Fruit fly (Drosophila melanogaster) whole organism, wandering third instar larva: ENCODE results near the gene Vps4.

Source experiments
- Abd-B ChIP-seq: fragments of >200 bp; optimal IDR thresholded peaks from 2 replicates; lab custom pipeline; 2017; ENCODE audit warnings: missing biosample characterization, missing genetic modification characterization
- CG32264 ChIP-seq: fragments of 200-800 bp; sonication (Bioruptor generic); optimal IDR thresholded peaks from 2 replicates; lab custom pipeline; 2016; ENCODE audit warnings: missing biosample characterization, missing genetic modification characterization
- CG9705 ChIP-seq: fragments of 200-800 bp; sonication (Bioruptor generic); optimal IDR thresholded peaks from 2 replicates; lab custom pipeline; 2018; ENCODE audit warnings: missing biosample characterization, mild to moderate bottlenecking, missing genetic modification characterization
- CrebA ChIP-seq: fragments of 200-800 bp; sonication (Bioruptor generic); optimal IDR thresholded peaks from 2 replicates; lab custom pipeline; 2016; ENCODE audit warnings: missing biosample characterization, mild to moderate bottlenecking, missing genetic modification characterization, borderline replicate concordance
- Dfd ChIP-seq: fragments of >200 bp; optimal IDR thresholded peaks from 2 replicates; lab custom pipeline; 2017; ENCODE audit warnings: missing biosample characterization, missing genetic modification characterization
- Dif ChIP-seq: fragments of 200-275, 200-300 bp; sonication (Bioruptor generic); optimal IDR thresholded peaks from 2 replicates; lab custom pipeline; 2018; ENCODE audit warnings: missing biosample characterization, missing genetic modification characterization; ENCODE audit not compliant: partially characterized antibody
- GATAd ChIP-seq: sonication (Bioruptor generic); optimal IDR thresholded peaks from 2 replicates; lab custom pipeline; 2016; ENCODE audit warnings: missing biosample characterization, missing genetic modification characterization
- HLH106 ChIP-seq: fragments of 200-800 bp; optimal IDR thresholded peaks from 3 replicates; lab custom pipeline; 2019; ENCODE audit warnings: missing biosample characterization, mild to moderate bottlenecking, missing genetic modification characterization, moderate library complexity
- Hnf4 ChIP-seq: fragments of 200-800 bp; sonication (Bioruptor generic); optimal IDR thresholded peaks from 2 replicates; lab custom pipeline; 2016; ENCODE audit warnings: missing biosample characterization, mild to moderate bottlenecking, missing genetic modification characterization
- Hr78 ChIP-seq: fragments of >200 bp; optimal IDR thresholded peaks from 2 replicates; lab custom pipeline; 2017; ENCODE audit warnings: missing biosample characterization, missing genetic modification characterization
- Hr83 ChIP-seq: fragments of 200-300 bp; sonication (Bioruptor generic); optimal IDR thresholded peaks from 2 replicates; lab custom pipeline; 2016; ENCODE audit warnings: missing biosample characterization, mild to moderate bottlenecking, missing genetic modification characterization, moderate library complexity; ENCODE audit not compliant: poor library complexity, severe bottlenecking
- Jra ChIP-seq: sonication (Bioruptor generic); optimal IDR thresholded peaks from 2 replicates; lab custom pipeline; 2016; ENCODE audit warnings: missing biosample characterization, missing genetic modification characterization
- Mio ChIP-seq: sonication (Bioruptor generic); optimal IDR thresholded peaks from 2 replicates; lab custom pipeline; 2016; ENCODE audit warnings: missing biosample characterization, missing genetic modification characterization
- Myc ChIP-seq: fragments of >200 bp; optimal IDR thresholded peaks from 2 replicates; lab custom pipeline; 2017
- N ChIP-seq: fragments of >200 bp; optimal IDR thresholded peaks from 2 replicates; lab custom pipeline; 2018; ENCODE audit warnings: missing biosample characterization, missing external identifiers, missing genetic modification characterization
- OdsH ChIP-seq: fragments of 200-800 bp; sonication (Bioruptor generic); optimal IDR thresholded peaks from 2 replicates; lab custom pipeline; 2016; ENCODE audit warnings: missing biosample characterization, mild to moderate bottlenecking, missing genetic modification characterization
- Rel ChIP-seq, 2 experiments: fragments of 200-800 bp; sonication (Bioruptor generic) in 1 of 2; optimal IDR thresholded peaks; 2 replicates in 1 of 2; 3 replicates in 1 of 2; lab custom pipeline; 2016 to 2019; ENCODE audit warnings: mild to moderate bottlenecking in 2 of 2, missing biosample characterization in 2 of 2, missing genetic modification characterization in 2 of 2, moderate library complexity in 1 of 2
- Sp1 ChIP-seq: fragments of 200-800 bp; sonication (Bioruptor generic); optimal IDR thresholded peaks from 3 replicates; lab custom pipeline; 2019; ENCODE audit warnings: missing biosample characterization, mild to moderate bottlenecking, missing genetic modification characterization, moderate library complexity
- Vsx2 ChIP-seq: fragments of 200-300, 225-300 bp; sonication (Bioruptor generic); optimal IDR thresholded peaks from 2 replicates; lab custom pipeline; 2018; ENCODE audit warnings: missing biosample characterization, missing genetic modification characterization; ENCODE audit not compliant: partially characterized antibody
- br ChIP-seq: fragments of 200-800 bp; sonication (Bioruptor generic); optimal IDR thresholded peaks from 2 replicates; lab custom pipeline; 2016; ENCODE audit warnings: missing biosample characterization, missing genetic modification characterization
- brk ChIP-seq: fragments of 200-800 bp; sonication (Bioruptor generic); optimal IDR thresholded peaks from 2 replicates; lab custom pipeline; 2016; ENCODE audit warnings: missing biosample characterization, mild to moderate bottlenecking, missing genetic modification characterization
- dl ChIP-seq, 2 experiments: fragments of 175-275, 200-275 bp in 1 of 2; fragments of 200-275 bp in 1 of 2; sonication (Bioruptor generic); optimal IDR thresholded peaks; lab custom pipeline; 2018; ENCODE audit warnings: mild to moderate bottlenecking in 2 of 2, missing biosample characterization in 2 of 2, missing genetic modification characterization in 2 of 2, moderate library complexity in 2 of 2; ENCODE audit not compliant: partially characterized antibody in 2 of 2, insufficient read depth in 1 of 2
- dmrt93B ChIP-seq: fragments of 200-800 bp; sonication (Bioruptor generic); optimal IDR thresholded peaks from 2 replicates; lab custom pipeline; 2018; ENCODE audit warnings: missing biosample characterization, mild to moderate bottlenecking, missing genetic modification characterization
- ey ChIP-seq: fragments of 200-800 bp; sonication (Bioruptor generic); optimal IDR thresholded peaks from 2 replicates; lab custom pipeline; 2016; ENCODE audit warnings: missing biosample characterization, missing genetic modification characterization
- foxo ChIP-seq, 2 experiments: fragments of 200-800 bp; sonication (Bioruptor generic); optimal IDR thresholded peaks; 2 replicates in 1 of 2; 3 replicates in 1 of 2; lab custom pipeline; 2016 to 2017; ENCODE audit warnings: missing biosample characterization in 2 of 2, missing genetic modification characterization in 2 of 2
- fru ChIP-seq: fragments of 200-800 bp; sonication (Bioruptor generic); optimal IDR thresholded peaks from 3 replicates; lab custom pipeline; 2016; ENCODE audit warnings: missing biosample characterization, mild to moderate bottlenecking, missing genetic modification characterization
- h ChIP-seq: fragments of 200-800 bp; sonication (Bioruptor generic); optimal IDR thresholded peaks from 3 replicates; lab custom pipeline; 2016; ENCODE audit warnings: missing biosample characterization, mild to moderate bottlenecking, missing genetic modification characterization
- jim ChIP-seq: fragments of 175-275, 200-325 bp; sonication (Bioruptor generic); optimal IDR thresholded peaks from 2 replicates; lab custom pipeline; 2016; ENCODE audit warnings: missing biosample characterization, mild to moderate bottlenecking, missing genetic modification characterization
- lola ChIP-seq: fragments of >200 bp; optimal IDR thresholded peaks from 2 replicates; lab custom pipeline; 2017; ENCODE audit warnings: missing biosample characterization, missing genetic modification characterization
- pan ChIP-seq: fragments of >200 bp; optimal IDR thresholded peaks from 2 replicates; lab custom pipeline; 2017
- psq ChIP-seq: fragments of 200-800 bp; sonication (Bioruptor generic); optimal IDR thresholded peaks from 3 replicates; lab custom pipeline; 2017; ENCODE audit warnings: missing biosample characterization, mild to moderate bottlenecking, missing genetic modification characterization, moderate library complexity
- rgr ChIP-seq: fragments of 200-800 bp; sonication (Bioruptor generic); optimal IDR thresholded peaks from 3 replicates; lab custom pipeline; 2016; ENCODE audit warnings: missing biosample characterization, mild to moderate bottlenecking, missing genetic modification characterization
- sage ChIP-seq: fragments of 200-800 bp; sonication (Bioruptor generic); optimal IDR thresholded peaks from 2 replicates; lab custom pipeline; 2016; ENCODE audit warnings: missing biosample characterization, mild to moderate bottlenecking, missing genetic modification characterization
- sv ChIP-seq: fragments of 200-800 bp; sonication (Bioruptor generic); optimal IDR thresholded peaks from 3 replicates; lab custom pipeline; 2016; ENCODE audit warnings: missing biosample characterization, missing genetic modification characterization
- tai ChIP-seq: sonication (Bioruptor generic); optimal IDR thresholded peaks from 2 replicates; lab custom pipeline; 2016; ENCODE audit warnings: missing biosample characterization, missing genetic modification characterization
- usp ChIP-seq: fragments of >200 bp; optimal IDR thresholded peaks from 2 replicates; lab custom pipeline; 2017; ENCODE audit warnings: missing biosample characterization, missing genetic modification characterization
- woc ChIP-seq: sonication (Bioruptor generic); optimal IDR thresholded peaks from 2 replicates; lab custom pipeline; 2016; ENCODE audit warnings: missing biosample characterization, mild to moderate bottlenecking, missing genetic modification characterization

Vps4 gene

DNA sequence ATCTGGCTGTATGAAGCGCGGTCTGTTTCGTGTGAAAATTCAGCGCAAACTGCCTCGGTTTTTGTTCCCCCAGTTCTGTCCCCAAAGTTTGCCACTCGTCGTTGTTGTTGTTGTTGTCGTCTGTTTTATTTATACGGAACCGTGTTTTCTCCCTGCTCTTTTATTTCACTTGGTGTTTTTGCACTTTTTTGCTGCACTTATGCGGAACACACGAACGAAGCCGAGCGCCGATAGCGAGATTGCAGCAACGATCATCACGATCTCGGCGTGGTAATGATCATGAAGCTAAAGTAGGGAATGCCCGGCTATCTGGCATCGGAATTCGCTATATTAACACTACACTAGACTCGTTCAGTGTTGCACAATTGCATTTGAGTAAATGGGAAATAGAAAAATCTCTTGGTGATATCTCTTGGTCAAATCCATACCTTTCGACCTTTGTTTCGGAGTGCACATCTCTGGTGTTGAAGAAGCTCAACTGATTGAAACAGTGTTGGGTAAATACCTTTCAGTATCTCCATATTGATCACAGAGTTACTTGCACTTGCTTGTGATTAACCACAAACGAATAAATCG lies 32.4 kb upstream of the Vps4 start:
- TF ChIP-seq CrebA (GFP tag; lab: Kevin White, UChicago) (no peak), foxo (GFP tag; optimal IDR thresholded peaks at IDR 0.05; lab: Kevin White, UChicago) (peak in 1 of 2 experiments; percentile 49), h (peak; percentile 2), Dfd (no peak), Rel (GFP tag; optimal IDR thresholded peaks at IDR 0.05; lab: Kevin White, UChicago) (no peak), Rel (tag; optimal IDR thresholded peaks at IDR 0.05; lab: Kevin White, UChicago) (peak; percentile 80), fru (GFP tag; lab: Kevin White, UChicago) (peak; percentile 10), psq (GFP tag; lab: Kevin White, UChicago) (peak; percentile 27)

DNA sequence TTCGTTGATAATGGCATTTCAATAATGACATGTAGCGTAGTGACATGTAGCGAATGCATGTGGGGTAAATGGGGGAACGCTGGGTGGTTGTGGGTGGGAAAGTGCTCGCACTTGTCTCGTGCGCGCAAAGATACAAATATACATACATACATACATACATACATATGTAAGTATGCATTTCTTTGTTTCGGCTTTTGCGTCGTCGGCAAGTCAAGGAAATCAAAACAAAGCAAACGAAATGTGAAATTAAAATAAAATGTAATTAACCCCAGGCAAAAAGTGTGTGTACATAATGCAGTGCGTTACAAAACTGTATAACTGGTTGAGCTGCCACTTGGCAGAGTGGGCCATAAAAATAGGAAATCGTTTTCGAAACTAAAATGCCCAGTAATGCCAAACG lies 31.8 kb upstream of the Vps4 start:
- TF ChIP-seq HLH106, result no peak
- no peak for TF ChIP-seq woc (GFP tag; lab: Kevin White, UChicago)
- TF ChIP-seq CrebA (GFP tag; lab: Kevin White, UChicago), result no peak
- TF ChIP-seq Rel (GFP tag; optimal IDR thresholded peaks at IDR 0.05; lab: Kevin White, UChicago), result no peak
- TF ChIP-seq Rel (tag; optimal IDR thresholded peaks at IDR 0.05; lab: Kevin White, UChicago), result peak; percentile 1

DNA sequence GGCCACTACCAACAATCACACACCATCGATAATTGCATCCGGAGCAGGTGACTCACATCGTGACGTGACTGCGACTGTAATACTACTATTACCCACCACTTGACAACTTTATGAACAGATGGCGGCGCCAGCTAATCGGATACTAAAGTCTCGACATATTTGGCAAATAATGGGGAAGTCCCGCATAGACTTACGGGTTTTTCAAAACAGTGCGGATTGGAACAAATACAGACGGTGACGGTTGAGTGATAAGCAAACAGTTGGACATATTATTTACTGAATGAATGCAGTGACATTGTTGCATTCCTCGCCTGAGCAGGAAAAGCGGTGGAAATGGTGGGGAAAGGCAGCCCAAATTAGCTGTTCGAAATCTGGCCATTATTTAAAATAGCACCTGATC lies 31.0 kb upstream of the Vps4 start:
- no peak for TF ChIP-seq Hr83 (GFP tag; lab: Kevin White, UChicago)
- TF ChIP-seq Rel (GFP tag; optimal IDR thresholded peaks at IDR 0.05; lab: Kevin White, UChicago), result no peak
- TF ChIP-seq Rel (tag; optimal IDR thresholded peaks at IDR 0.05; lab: Kevin White, UChicago), result peak; percentile 96

dm6 chrX:17877974-17878373 lies 29.5 kb upstream of the Vps4 start:
- no peak for TF ChIP-seq Rel (GFP tag; optimal IDR thresholded peaks at IDR 0.05; lab: Kevin White, UChicago)
- peak; percentile 56 for TF ChIP-seq Rel (tag; optimal IDR thresholded peaks at IDR 0.05; lab: Kevin White, UChicago)
- TF ChIP-seq tai (GFP tag; lab: Kevin White, UChicago), result no peak
- TF ChIP-seq CG9705, result no peak
- no peak for TF ChIP-seq psq (GFP tag; lab: Kevin White, UChicago)
- no peak for TF ChIP-seq woc (GFP tag; lab: Kevin White, UChicago)
- no peak for TF ChIP-seq Vsx2 (GFP tag; lab: Kevin White, UChicago)

DNA sequence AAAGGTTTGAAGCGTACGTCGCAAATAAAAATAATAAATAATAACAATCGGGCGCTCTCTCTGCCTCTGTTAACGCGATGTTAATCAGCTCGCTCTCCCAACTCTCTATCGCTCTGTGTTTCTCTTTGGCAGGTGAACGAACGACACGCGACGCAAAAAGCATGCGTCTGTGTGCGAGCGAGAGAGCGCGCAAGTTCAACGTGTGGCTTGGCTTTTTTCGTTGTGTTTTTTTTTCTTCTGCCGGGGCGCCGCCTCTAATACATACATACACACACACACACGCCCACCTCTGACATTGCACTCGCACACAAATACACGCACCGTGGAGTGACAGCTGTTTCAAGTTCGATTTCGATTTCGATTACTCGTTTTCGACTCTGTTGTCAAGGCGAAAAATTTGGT lies 28.9 kb upstream of the Vps4 start:
- TF ChIP-seq GATAd (GFP tag; lab: Kevin White, UChicago) (no peak), Rel (GFP tag; optimal IDR thresholded peaks at IDR 0.05; lab: Kevin White, UChicago) (peak; percentile 26), Rel (tag; optimal IDR thresholded peaks at IDR 0.05; lab: Kevin White, UChicago) (peak; percentile 43), Mio (no peak), Sp1 (peak; percentile 11), sv (GFP tag; lab: Kevin White, UChicago) (no peak), dmrt93B (GFP tag; lab: Kevin White, UChicago) (no peak), usp (GFP tag; lab: Kevin White, UChicago) (no peak), HLH106 (no peak), woc (GFP tag; lab: Kevin White, UChicago) (no peak), pan (lab: Kevin White, UChicago) (no peak), CG32264 (GFP tag; lab: Kevin White, UChicago) (no peak), lola (GFP tag; lab: Kevin White, UChicago) (no peak), sage (GFP tag; lab: Kevin White, UChicago) (peak; percentile 67), fru (GFP tag; lab: Kevin White, UChicago) (no peak), Hr83 (GFP tag; lab: Kevin White, UChicago) (peak; percentile 68), Vsx2 (GFP tag; lab: Kevin White, UChicago) (peak; percentile 40), Dif (peak; percentile 92), jim (GFP tag; lab: Kevin White, UChicago) (peak; percentile 94), CG9705 (no peak), h (peak; percentile 72), tai (GFP tag; lab: Kevin White, UChicago) (no peak), Abd-B (GFP tag; lab: Kevin White, UChicago) (no peak), Hnf4 (GFP tag; lab: Kevin White, UChicago) (no peak), foxo (GFP tag; optimal IDR thresholded peaks at IDR 0.05; lab: Kevin White, UChicago) (no peak), Jra (GFP tag; lab: Kevin White, UChicago) (no peak), br (GFP tag; lab: Kevin White, UChicago) (no peak), N (GFP tag; lab: Kevin White, UChicago) (no peak), brk (peak; percentile 6), Hr78 (GFP tag; lab: Kevin White, UChicago) (no peak), dl (GFP tag; optimal IDR thresholded peaks at IDR 0.05; lab: Kevin White, UChicago; ENCODE audit: insufficient read depth in 1 of 2, partially characterized antibody in 2 of 2) (peak; percentile 31 to 68), rgr (GFP tag; lab: Kevin White, UChicago) (no peak), Myc (no peak), psq (GFP tag; lab: Kevin White, UChicago) (no peak), Dfd (no peak), ey (no peak), CrebA (GFP tag; lab: Kevin White, UChicago) (peak; percentile 79), OdsH (GFP tag; lab: Kevin White, UChicago) (no peak)
